Worm (Caenorhabditis elegans) whole organism, early embryonic: ENCODE data around the gene cebp-1.

Experiments
- ama-1 ChIP-seq: fragments of 150-350 bp; optimal IDR thresholded peaks from 2 replicates; lab custom pipeline; 2014
- pes-1 ChIP-seq: fragments of 200-800 bp; sonication (Bioruptor generic); IDR thresholded peaks from 2 replicates; pipeline ENCODE4 v1.3.6; 2022; ENCODE audit warnings: missing genetic modification reagents, missing genetic modification characterization, missing compliant biosample characterization

DNA sequence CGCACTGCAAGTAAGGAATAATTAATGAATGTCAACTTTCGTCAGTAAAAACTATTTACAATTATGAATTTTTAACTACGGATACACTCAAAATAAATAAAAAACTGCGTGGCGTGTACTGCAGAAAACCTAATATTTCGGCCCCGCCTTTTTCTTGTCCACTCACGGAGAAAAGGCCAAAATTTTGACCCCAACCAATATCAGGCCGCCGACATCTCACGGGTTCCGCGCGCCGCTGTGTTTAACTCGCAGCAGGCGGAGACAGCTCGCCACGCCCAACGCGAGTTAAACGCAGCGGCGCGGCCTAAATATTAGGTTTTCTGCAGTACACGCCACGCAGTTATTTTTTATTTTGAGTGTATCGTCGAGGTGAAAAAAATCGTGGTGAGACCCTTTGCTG is 17.6 kb upstream of the cebp-1 start:
- no peak for TF ChIP-seq pes-1 (GFP tag; lab: Robert Waterston, UW)
- no peak for TF ChIP-seq ama-1 (lab: Kevin White, UChicago)
